Worm (Caenorhabditis elegans): Measurements from ENCODE around the gene tbck-1.
A peak's percentile ranks its signal among the peaks of the same experiment; 100 is the strongest.
"Not testable (repeated sequence)": the region's sequence is repeated elsewhere in the genome, so short reads cannot be mapped to it uniquely, and the experiment has no call there.

Gene tbck-1

DNA sequence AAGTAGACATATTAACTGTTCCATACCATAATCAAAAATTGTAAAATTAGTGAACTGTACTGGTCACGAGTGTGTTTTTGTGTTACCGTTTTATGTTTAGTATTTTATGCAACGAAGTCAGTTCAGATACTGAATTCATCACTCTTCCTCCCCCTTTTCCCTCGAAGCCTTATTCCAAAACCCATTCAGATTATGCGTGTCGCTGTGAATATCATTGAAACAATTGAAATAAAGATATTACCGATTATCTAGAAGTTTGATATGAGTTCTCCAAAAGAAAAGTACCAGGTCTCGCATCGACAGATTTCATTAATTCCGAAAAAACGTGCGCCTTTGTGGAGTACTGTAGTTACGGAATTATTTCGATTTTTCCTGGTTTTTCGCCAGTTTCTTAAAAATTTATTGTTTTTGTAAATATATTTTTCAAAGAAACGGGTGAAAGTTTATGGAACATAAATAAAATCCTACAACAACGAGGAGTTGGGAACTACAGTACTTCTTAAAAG, 30.6 kb downstream of the tbck-1 start:
- TF ChIP-seq cebp-1 (GFP tag; IDR thresholded peaks at IDR 0.05) (no peak), cebp-1 (tag; optimal IDR thresholded peaks at IDR 0.05) (peak; percentile 52), ztf-18 (tag; optimal IDR thresholded peaks at IDR 0.05) (peak; percentile 20), fkh-3 (tag; optimal IDR thresholded peaks at IDR 0.05) (no peak), snpc-1.3 (tag; optimal IDR thresholded peaks at IDR 0.05; ENCODE audit: insufficient read depth) (no peak), Y53G8AR.9 (GFP tag; conservative IDR thresholded peaks at IDR 0.05) (0 out of 2 replicates have a peak, but pooled peaks have one; percentile 14)

ce11 chrII:4860260-4860659, 31.9 kb downstream of the tbck-1 start, which contains the start of the genes nspd-5 and F11G11.4:
Gene nspd-5 (minus strand): TSS chrII:4860360.
Gene F11G11.4 (plus strand): TSS chrII:4860594.
- not testable (repeated sequence) for TF ChIP-seq zim-3 (tag; optimal IDR thresholded peaks at IDR 0.05); madf-8 (GFP tag; conservative IDR thresholded peaks at IDR 0.05); gei-17 (GFP tag; optimal IDR thresholded peaks at IDR 0.05)

DNA sequence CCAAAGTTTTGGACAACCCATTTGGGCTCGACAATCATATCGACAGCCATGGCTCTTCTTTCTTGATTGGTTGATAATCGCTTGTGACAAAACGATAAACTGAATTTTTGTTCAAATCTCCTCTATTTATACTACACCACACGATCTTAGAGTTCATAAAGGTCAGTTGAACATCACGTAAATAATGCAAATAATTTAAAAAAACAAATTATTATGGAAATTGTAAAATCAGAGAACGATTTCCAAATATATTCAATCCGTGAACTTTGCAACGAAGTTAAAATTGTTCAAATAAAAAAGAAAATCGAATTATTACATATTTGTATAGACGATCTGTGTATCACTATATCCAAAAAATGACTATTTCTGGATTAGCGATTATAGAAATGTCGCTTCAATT, 35.0 kb downstream of the tbck-1 start, which contains the start of the genes mpst-4 and F11G11.14:
mpst-4 (minus strand) TSS at position 101 of the 400 bp plus-strand sequence.
F11G11.14 (plus strand) TSS at position 325 of the 400 bp plus-strand sequence.
- TF ChIP-seq nfya-2 (GFP tag; IDR thresholded peaks at IDR 0.05) = no peak
- TF ChIP-seq ztf-6 (GFP tag; IDR thresholded peaks at IDR 0.05) = no peak
- TF ChIP-seq snpc-1.1 (tag; optimal IDR thresholded peaks at IDR 0.05; ENCODE audit: insufficient read depth) = no peak
- no peak for TF ChIP-seq C06A6.2 (GFP tag; conservative IDR thresholded peaks at IDR 0.05)
- no peak for TF ChIP-seq Y67H2A.10 (GFP tag; conservative IDR thresholded peaks at IDR 0.05)
- no peak for TF ChIP-seq ztf-25 (GFP tag; IDR thresholded peaks at IDR 0.05)
- no peak for TF ChIP-seq madf-8 (GFP tag; conservative IDR thresholded peaks at IDR 0.05)
- no peak for TF ChIP-seq F57C9.4 (tag; optimal IDR thresholded peaks at IDR 0.05)
- no peak for TF ChIP-seq lin-26 (GFP tag; IDR thresholded peaks at IDR 0.05)
- TF ChIP-seq T26A5.8 (tag; optimal IDR thresholded peaks at IDR 0.05) = no peak
- no peak for TF ChIP-seq sea-2 (GFP tag; IDR thresholded peaks at IDR 0.05)
- TF ChIP-seq hmg-20 (GFP tag; IDR thresholded peaks at IDR 0.05) = no peak
- TF ChIP-seq lir-1 (GFP tag; conservative IDR thresholded peaks at IDR 0.05) = no peak
- no peak for TF ChIP-seq Y53G8AR.9 (GFP tag; conservative IDR thresholded peaks at IDR 0.05)
- no peak for TF ChIP-seq snpc-1.3 (tag; optimal IDR thresholded peaks at IDR 0.05; ENCODE audit: insufficient read depth)
- no peak for TF ChIP-seq sptf-2 (GFP tag; optimal IDR thresholded peaks at IDR 0.05)
- TF ChIP-seq ets-4 (GFP tag; optimal IDR thresholded peaks at IDR 0.05) = no peak

- no peak for TF ChIP-seq pha-4 (tag; optimal IDR thresholded peaks at IDR 0.05)
Measured at ce11 chrII:4866045-4866444, 37.7 kb downstream of the tbck-1 start.

ce11 chrII:4866819-4867218, 38.5 kb downstream of the tbck-1 start:
- peak; percentile 77 for TF ChIP-seq zfh-2 (GFP tag; conservative IDR thresholded peaks at IDR 0.05)
- TF ChIP-seq egrh-3 (GFP tag; IDR thresholded peaks at IDR 0.05) = peak; percentile 91
- 0 out of 2 replicates have a peak, but pooled peaks have one; percentile 7 for TF ChIP-seq egl-44 (GFP tag; IDR thresholded peaks at IDR 0.05)
- TF ChIP-seq dox-1 (GFP tag; IDR thresholded peaks at IDR 0.05) = 0 out of 2 replicates have a peak, but pooled peaks have one; percentile 33
- TF ChIP-seq ceh-58 (GFP tag; IDR thresholded peaks at IDR 0.05) = 0 out of 2 replicates have a peak, but pooled peaks have one; percentile 11

- TF ChIP-seq sdz-38 (tag; optimal IDR thresholded peaks at IDR 0.05) = no peak
- no peak for TF ChIP-seq egl-18 (GFP tag; IDR thresholded peaks at IDR 0.05)
- no peak for TF ChIP-seq let-526 (GFP tag; IDR thresholded peaks at IDR 0.05)
- TF ChIP-seq Y79H2A.3 (GFP tag; conservative IDR thresholded peaks at IDR 0.05) = no peak
- TF ChIP-seq C17E4.6 (GFP tag; IDR thresholded peaks at IDR 0.05) = no peak
- no peak for TF ChIP-seq T07F8.4 (tag; optimal IDR thresholded peaks at IDR 0.05)
- no peak for TF ChIP-seq madf-10 (tag; optimal IDR thresholded peaks at IDR 0.05)
- no peak for TF ChIP-seq dox-1 (GFP tag; IDR thresholded peaks at IDR 0.05)
- TF ChIP-seq Y67H2A.10 (GFP tag; conservative IDR thresholded peaks at IDR 0.05) = no peak
- no peak for TF ChIP-seq lsl-1 (GFP tag; optimal IDR thresholded peaks at IDR 0.05)
- no peak for TF ChIP-seq pbrm-1 (GFP tag; IDR thresholded peaks at IDR 0.05)
- TF ChIP-seq egl-44 (GFP tag; IDR thresholded peaks at IDR 0.05) = no peak
- TF ChIP-seq B0261.1 (tag; optimal IDR thresholded peaks at IDR 0.05) = no peak
Measured at ce11 chrII:4867476-4867875, 39.1 kb downstream of the tbck-1 start, which contains the start of gene col-17. Gene col-17 (minus strand): TSS chrII:4867576.

Measured in whole organism, young adult.